Worm (Caenorhabditis elegans) whole organism, L4 larva: ENCODE data around the gene fbxb-114.
"Not testable (repeated sequence)": the region's sequence is repeated elsewhere in the genome, so short reads cannot be mapped to it uniquely, and the experiment has no call there.

Experiments used
- F26F4.8 ChIP-seq: fragments of 200-800 bp; sonication (Bioruptor generic); conservative IDR thresholded peaks from 2 replicates; pipeline ENCODE4 v1.3.6; 2022; ENCODE audit warnings: missing genetic modification characterization, missing compliant biosample characterization
- F44E2.7 ChIP-seq: fragments of 200-800 bp; sonication (Bioruptor generic); IDR thresholded peaks from 2 replicates; pipeline ENCODE4 v2.1.2; 2022; ENCODE audit warnings: missing genetic modification characterization, missing compliant biosample characterization
- R02D3.7 ChIP-seq: fragments of 150-350 bp; sonication (generic microtip); optimal IDR thresholded peaks from 3 replicates; lab custom pipeline; 2014; ENCODE audit warnings: missing biosample characterization, missing genetic modification characterization
- T26A8.4 ChIP-seq: fragments of 200-800 bp; sonication (Bioruptor generic); IDR thresholded peaks from 2 replicates; pipeline ENCODE4 v1.3.6; 2022; ENCODE audit warnings: missing genetic modification characterization, missing compliant biosample characterization
- ZK337.2 ChIP-seq: fragments of 200-800 bp; sonication (Bioruptor generic); IDR thresholded peaks from 2 replicates; pipeline ENCODE4 v1.3.6; 2022; ENCODE audit warnings: missing genetic modification reagents, missing genetic modification characterization, missing compliant biosample characterization
- aha-1 ChIP-seq: fragments of 150-350 bp; peaks from one replicate; lab custom pipeline; 2014; ENCODE audit warnings: missing biosample characterization, missing genetic modification characterization
- arid-1 ChIP-seq: fragments of 200-800 bp; sonication (Bioruptor generic); conservative IDR thresholded peaks from 2 replicates; pipeline ENCODE4 v1.3.6; 2022; ENCODE audit warnings: missing genetic modification reagents, missing genetic modification characterization, missing compliant biosample characterization
- ceh-20 ChIP-seq: fragments of 200-800 bp; sonication (Bioruptor generic); IDR thresholded peaks from 2 replicates; pipeline ENCODE4 v1.3.6; 2022; ENCODE audit warnings: missing genetic modification reagents, missing genetic modification characterization, missing compliant biosample characterization
- dmd-6 ChIP-seq: fragments of 200-800 bp; sonication (Bioruptor generic); IDR thresholded peaks from 2 replicates; pipeline ENCODE4 v1.3.6; 2022; ENCODE audit warnings: missing genetic modification reagents, missing genetic modification characterization, missing compliant biosample characterization
- egl-43 ChIP-seq: fragments of 200-800 bp; sonication (Bioruptor generic); IDR thresholded peaks from 2 replicates; pipeline ENCODE4 v1.3.6; 2022; ENCODE audit warnings: missing genetic modification reagents, missing genetic modification characterization, missing compliant biosample characterization
- hif-1 ChIP-seq, 2 experiments: sonication (generic microtip); optimal IDR thresholded peaks; 2 replicates each; lab custom pipeline; 2016 to 2017; ENCODE audit warnings: missing compliant biosample characterization in 2 of 2, missing genetic modification characterization in 2 of 2, missing genetic modification reagents in 2 of 2, missing genotype in 2 of 2, mild to moderate bottlenecking in 1 of 2
- hlh-11 ChIP-seq: fragments of 200-800 bp; sonication (Bioruptor generic); optimal IDR thresholded peaks from 2 replicates; lab custom pipeline; 2018; ENCODE audit warnings: mild to moderate bottlenecking, missing genetic modification characterization, missing compliant biosample characterization
- hlh-30 ChIP-seq: sonication (generic microtip); optimal IDR thresholded peaks from 2 replicates; lab custom pipeline; 2017; ENCODE audit warnings: antibody characterized with exemption, mild to moderate bottlenecking, missing genetic modification characterization, missing compliant biosample characterization; ENCODE audit not compliant: insufficient read depth
- hmg-1.1 ChIP-seq: fragments of 200-800 bp; sonication (Bioruptor generic); IDR thresholded peaks from 2 replicates; pipeline ENCODE4 v1.3.6; 2022; ENCODE audit warnings: missing genetic modification reagents, missing genetic modification characterization, missing compliant biosample characterization
- lin-29 ChIP-seq: fragments of 200-800 bp; sonication (Bioruptor generic); IDR thresholded peaks from 2 replicates; pipeline ENCODE4 v1.3.6; 2022; ENCODE audit warnings: missing genetic modification reagents, missing genetic modification characterization, missing compliant biosample characterization
- madf-5 ChIP-seq, 2 experiments: fragments of 200-800 bp; sonication (Bioruptor generic); IDR thresholded peaks; 2 replicates each; pipeline ENCODE4 v1.3.6; 2022; ENCODE audit warnings: missing compliant biosample characterization in 2 of 2, missing genetic modification characterization in 2 of 2
- mdl-1 ChIP-seq, 2 experiments: fragments of 150-350 bp in 1 of 2; sonication (generic microtip) in 1 of 2; optimal IDR thresholded peaks; 2 replicates each; lab custom pipeline; 2014 to 2017; ENCODE audit warnings: missing biosample characterization in 2 of 2, missing genetic modification characterization in 2 of 2
- mdt-29 ChIP-seq: fragments of 200-800 bp; sonication (Bioruptor generic); IDR thresholded peaks from 2 replicates; pipeline ENCODE4 v1.3.6; 2022; ENCODE audit warnings: missing genetic modification reagents, missing genetic modification characterization, missing compliant biosample characterization
- mxl-3 ChIP-seq: fragments of 200-800 bp; sonication (Bioruptor generic); optimal IDR thresholded peaks from 2 replicates; lab custom pipeline; 2018; ENCODE audit warnings: mild to moderate bottlenecking, missing genetic modification characterization, missing compliant biosample characterization
- nhr-11 ChIP-seq: fragments of 150-350 bp; optimal IDR thresholded peaks from 2 replicates; lab custom pipeline; 2014; ENCODE audit warnings: missing biosample characterization, missing genetic modification characterization
- nhr-25 ChIP-seq: sonication (generic microtip); optimal IDR thresholded peaks from 2 replicates; lab custom pipeline; 2017; ENCODE audit warnings: missing genetic modification characterization, mild to moderate bottlenecking, missing compliant biosample characterization, antibody characterized with exemption, moderate library complexity, borderline replicate concordance; ENCODE audit not compliant: insufficient read depth
- nhr-28 ChIP-seq: fragments of 150-350 bp; optimal IDR thresholded peaks from 2 replicates; lab custom pipeline; 2014; ENCODE audit warnings: missing biosample characterization, missing genetic modification characterization
- php-3 ChIP-seq: fragments of 200-800 bp; sonication (Bioruptor generic); IDR thresholded peaks from 2 replicates; pipeline ENCODE4 v1.3.6; 2022; ENCODE audit warnings: missing genetic modification reagents, missing genetic modification characterization, missing compliant biosample characterization
- pqm-1 ChIP-seq: sonication (generic microtip); optimal IDR thresholded peaks from 2 replicates; lab custom pipeline; 2017; ENCODE audit warnings: missing biosample characterization, missing genetic modification characterization
- sdz-12 ChIP-seq: fragments of 200-800 bp; sonication (Bioruptor generic); optimal IDR thresholded peaks from 2 replicates; lab custom pipeline; 2018; ENCODE audit warnings: mild to moderate bottlenecking, missing genetic modification characterization, missing compliant biosample characterization
- set-16 ChIP-seq: fragments of 200-800 bp; sonication (Bioruptor generic); IDR thresholded peaks from 2 replicates; pipeline ENCODE4 v1.3.6; 2022; ENCODE audit warnings: missing genetic modification reagents, missing genetic modification characterization, missing compliant biosample characterization
- skn-1 ChIP-seq: fragments of 150-350 bp; optimal IDR thresholded peaks from 2 replicates; lab custom pipeline; 2014; ENCODE audit warnings: missing biosample characterization, missing genetic modification characterization
- spr-3 ChIP-seq: fragments of 200-800 bp; sonication (Bioruptor generic); optimal IDR thresholded peaks from 2 replicates; lab custom pipeline; 2018; ENCODE audit warnings: mild to moderate bottlenecking, missing genetic modification characterization, missing compliant biosample characterization
- tra-1 ChIP-seq: fragments of 200-800 bp; sonication (Bioruptor generic); IDR thresholded peaks from 2 replicates; pipeline ENCODE4 v1.3.6; 2022; ENCODE audit warnings: missing genetic modification reagents, missing genetic modification characterization, missing compliant biosample characterization
- unc-62 ChIP-seq, 3 experiments: fragments of 150-350 bp in 1 of 3; sonication (generic microtip); optimal IDR thresholded peaks in 2 of 3; peaks in 1 of 3; 1 replicate in 1 of 3; 2 replicates in 2 of 3; lab custom pipeline; 2014 to 2017; ENCODE audit warnings: missing biosample characterization in 3 of 3, missing genetic modification characterization in 3 of 3, missing genetic modification reagents in 3 of 3, missing genotype in 1 of 3

Gene fbxb-114

DNA sequence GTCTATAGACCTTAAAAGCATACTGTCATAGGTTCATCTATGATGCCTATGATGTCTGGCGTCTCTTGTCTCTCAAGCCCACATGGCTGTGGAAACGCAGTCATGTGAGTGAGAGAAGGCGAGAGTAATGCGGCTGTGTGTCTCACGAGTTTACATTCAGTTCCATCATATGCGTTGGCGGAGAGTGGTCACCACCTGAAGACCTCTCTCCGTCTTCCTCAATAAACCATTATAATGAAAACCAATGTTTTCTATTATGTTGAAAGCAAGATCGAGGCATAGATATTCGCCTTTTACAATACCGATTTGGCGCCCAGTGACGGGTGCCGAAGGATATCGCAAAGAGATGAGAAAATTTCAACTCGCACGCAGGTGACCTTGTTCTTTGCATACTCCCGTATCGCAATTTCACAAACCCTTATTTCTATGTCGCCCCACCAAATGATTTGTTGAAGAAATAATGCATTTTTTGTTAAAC, 19.7 kb upstream of the fbxb-114 start:
- peak; percentile 81 for TF ChIP-seq hlh-11 (tag; lab: Kevin White, UChicago)
- peak in 1 of 2 experiments; percentile 90 for TF ChIP-seq unc-62 (GFP tag; optimal IDR thresholded peaks at IDR 0.05 in 1 of 2; lab: Kevin White, UChicago)
- not testable (repeated sequence) for TF ChIP-seq unc-62 (tag; optimal IDR thresholded peaks at IDR 0.05; lab: Kevin White, UChicago)
- peak; percentile 41; the same call in 1 of the 2 replicates for TF ChIP-seq set-16 (GFP tag; lab: Robert Waterston, UW)
- TF ChIP-seq aha-1 (tag; lab: Kevin White, UChicago): peak; percentile 53
- TF ChIP-seq hmg-1.1: peak; percentile 77
- TF ChIP-seq nhr-11 (tag; lab: Kevin White, UChicago): peak; percentile 18
- 0 out of 2 replicates have a peak, but pooled peaks have one; percentile 10 for TF ChIP-seq php-3
- TF ChIP-seq egl-43: 0 out of 2 replicates have a peak, but pooled peaks have one; percentile 28
- TF ChIP-seq tra-1 (GFP tag; lab: Robert Waterston, UW): peak; percentile 54; the same call in 1 of the 2 replicates
- peak; percentile 67 for TF ChIP-seq nhr-28 (tag; lab: Kevin White, UChicago)
- TF ChIP-seq hlh-30 (tag; lab: Kevin White, UChicago): peak; percentile 96
- TF ChIP-seq arid-1 (GFP tag; lab: Robert Waterston, UW): 0 out of 2 replicates have a peak, but pooled peaks have one; percentile 27
- TF ChIP-seq ceh-20 (GFP tag; lab: Robert Waterston, UW): 0 out of 2 replicates have a peak, but pooled peaks have one; percentile 14
- peak; percentile 79 for TF ChIP-seq dmd-6
- 0 out of 2 replicates have a peak, but pooled peaks have one; percentile 31 for TF ChIP-seq T26A8.4 (GFP tag; lab: Robert Waterston, UW)
- TF ChIP-seq mxl-3 (GFP tag; lab: Kevin White, UChicago): peak; percentile 79
- peak; percentile 28 to 84 for TF ChIP-seq mdl-1 (tag; optimal IDR thresholded peaks at IDR 0.05; lab: Kevin White, UChicago)
- TF ChIP-seq nhr-25: peak; percentile 42
- TF ChIP-seq hif-1 (tag; optimal IDR thresholded peaks at IDR 0.05; lab: Kevin White, UChicago): peak in 1 of 2 experiments; percentile 1

DNA sequence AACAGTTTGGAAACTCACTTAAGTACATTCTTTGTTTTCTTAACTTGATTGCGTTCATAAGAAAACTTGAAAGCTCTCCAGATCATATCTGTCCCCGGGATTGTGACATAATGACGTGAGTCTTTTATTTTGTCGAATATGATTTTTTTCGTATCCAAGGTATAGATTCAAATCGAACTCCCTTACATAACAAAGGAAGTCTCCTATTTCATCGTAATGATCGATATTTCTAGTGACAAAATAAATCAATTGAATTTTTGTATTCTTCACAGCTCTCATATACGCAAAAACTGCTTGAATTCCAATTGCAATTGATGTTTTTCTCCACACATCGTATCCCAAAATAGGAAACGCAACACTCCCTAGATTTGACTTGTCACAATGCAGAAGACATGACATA, 19.0 kb upstream of the fbxb-114 start:
- TF ChIP-seq hlh-11 (tag; lab: Kevin White, UChicago) (no peak), aha-1 (tag; lab: Kevin White, UChicago) (peak; percentile 70)
- TF ChIP-seq, all 104 proteins: peak for 1

DNA sequence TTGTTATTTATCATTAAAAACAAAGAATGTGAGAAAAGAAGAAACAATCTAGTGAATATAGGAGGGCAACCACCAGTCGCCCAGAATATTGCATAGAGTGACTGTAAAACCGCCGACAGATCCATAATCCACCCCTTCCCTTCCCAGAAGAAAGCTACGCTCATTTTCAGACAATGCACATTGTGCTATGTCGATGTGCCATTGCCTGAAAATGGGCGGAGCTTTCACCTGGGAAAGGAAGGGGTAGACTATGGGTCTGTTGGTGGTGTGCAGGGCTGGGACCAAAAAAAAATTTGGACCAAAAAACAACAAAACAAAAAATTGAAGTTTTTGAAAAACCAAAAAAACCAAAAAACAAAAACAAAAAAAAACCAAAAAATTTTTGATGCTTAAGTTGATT, 18.0 kb upstream of the fbxb-114 start, which contains the start of gene F39F10.4:
Gene F39F10.4 (minus strand): TSS at position 101 of the 400 bp plus-strand sequence.
- TF ChIP-seq spr-3 (no peak), madf-5 (GFP tag; IDR thresholded peaks at IDR 0.05; lab: Robert Waterston, UW) (0 out of 4 replicates have a peak, but pooled peaks of 1 of the 2 experiments have one; percentile 31), hif-1 (tag; optimal IDR thresholded peaks at IDR 0.05; lab: Kevin White, UChicago) (no peak)
- TF ChIP-seq, all 104 proteins: peak for 1

DNA sequence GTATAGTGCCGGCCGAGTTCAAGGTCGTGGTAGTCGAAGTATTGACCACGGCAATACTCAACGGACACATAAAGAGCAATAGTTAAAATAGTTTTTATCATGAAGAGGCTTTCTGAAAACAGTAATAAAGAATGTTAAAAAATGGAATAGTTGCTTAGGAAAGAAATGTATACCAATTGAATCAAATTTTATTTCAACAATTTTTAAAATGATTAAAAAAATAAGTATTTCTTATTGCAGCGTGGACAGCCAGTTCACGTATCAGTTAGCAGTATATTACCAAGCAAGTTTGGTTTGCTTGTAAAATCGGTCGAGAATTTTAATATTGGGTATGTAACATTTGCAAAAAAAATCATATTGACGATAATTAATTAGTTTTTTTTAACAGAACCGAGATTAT, 8.0 kb upstream of the fbxb-114 start, which contains the start of gene F39F10.5:
Gene F39F10.5 (minus strand): TSS at position 101 of the 400 bp plus-strand sequence.
- TF ChIP-seq R02D3.7 (tag; lab: Kevin White, UChicago); F26F4.8 (GFP tag; lab: Robert Waterston, UW); lin-29 (GFP tag; lab: Robert Waterston, UW): not testable (repeated sequence)

DNA sequence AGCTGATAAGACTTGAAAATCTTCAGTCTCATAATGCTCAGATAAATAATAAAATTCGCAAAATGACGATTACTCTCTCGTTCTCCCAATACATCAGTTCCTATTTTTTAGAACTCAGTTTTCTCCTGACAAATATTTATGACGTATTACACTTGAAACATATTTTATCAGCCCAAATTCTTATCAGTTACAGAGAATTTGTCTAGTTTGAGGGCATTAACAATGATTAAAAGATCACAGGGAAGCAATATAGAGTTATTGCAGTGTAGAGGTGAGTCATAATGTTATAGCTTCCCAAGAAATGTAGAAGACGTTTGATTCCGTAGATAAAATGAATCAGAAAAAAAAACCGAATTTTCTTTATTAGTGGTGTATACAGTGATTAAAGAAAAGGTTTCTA, 2.2 kb upstream of the fbxb-114 start:
- TF ChIP-seq pqm-1 (peak; percentile 54), nhr-28 (tag; lab: Kevin White, UChicago) (peak; percentile 70), hmg-1.1 (no peak), mdt-29 (GFP tag; lab: Robert Waterston, UW) (no peak), unc-62 (GFP tag; optimal IDR thresholded peaks at IDR 0.05 in 1 of 2; lab: Kevin White, UChicago) (peak in 1 of 2 experiments; percentile 43), unc-62 (tag; optimal IDR thresholded peaks at IDR 0.05; lab: Kevin White, UChicago) (no peak)

DNA sequence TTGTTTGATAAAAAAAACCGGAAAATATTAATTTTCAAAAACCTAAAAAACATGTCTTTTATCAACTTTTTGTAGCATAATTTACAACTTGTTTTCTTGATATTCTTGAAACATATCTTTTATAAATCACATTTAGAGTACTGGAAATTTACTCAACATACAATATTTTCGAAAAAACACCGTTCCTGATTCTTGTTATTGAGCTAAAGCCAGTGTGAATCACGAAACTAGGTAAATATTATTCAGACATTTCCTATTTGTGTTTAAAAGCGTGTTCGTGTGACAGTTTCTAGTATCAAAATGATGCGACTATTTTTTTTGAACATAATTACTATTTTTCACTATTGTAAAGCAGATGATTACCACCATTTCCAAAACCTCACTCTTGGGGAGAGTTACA, 2.0 kb downstream of the fbxb-114 start, which contains the start of gene C30E1.4:
Gene C30E1.4 (plus strand): TSS at position 301 of the 400 bp plus-strand sequence.
- TF ChIP-seq ZK337.2 (GFP tag; lab: Robert Waterston, UW) (no peak), skn-1 (no peak), F44E2.7 (GFP tag; lab: Robert Waterston, UW) (no peak), hmg-1.1 (no peak), sdz-12 (no peak)
